Worm (Caenorhabditis elegans): Measurements from ENCODE around the gene wdr-60.
A peak's percentile ranks its signal among the peaks of the same experiment; 100 is the strongest.

Gene wdr-60

ce11 chrIII:4950345-4950744 is 36.7 kb upstream of the wdr-60 start:
- TF ChIP-seq ceh-22 (tag; optimal IDR thresholded peaks at IDR 0.05) (no peak), ceh-24 (tag; optimal IDR thresholded peaks at IDR 0.05) (no peak), pax-1 (tag; optimal IDR thresholded peaks at IDR 0.05) (no peak), fkh-6 (tag; optimal IDR thresholded peaks at IDR 0.05) (no peak), elt-2 (tag; optimal IDR thresholded peaks at IDR 0.05) (no peak), gmeb-2 (tag; optimal IDR thresholded peaks at IDR 0.05) (no peak), K02D7.2 (tag; optimal IDR thresholded peaks at IDR 0.05) (no peak), ceh-31 (tag; optimal IDR thresholded peaks at IDR 0.05) (no peak), fkh-10 (GFP tag; optimal IDR thresholded peaks at IDR 0.05) (no peak), Y22D7AL.16 (tag; optimal IDR thresholded peaks at IDR 0.05) (no peak)

DNA sequence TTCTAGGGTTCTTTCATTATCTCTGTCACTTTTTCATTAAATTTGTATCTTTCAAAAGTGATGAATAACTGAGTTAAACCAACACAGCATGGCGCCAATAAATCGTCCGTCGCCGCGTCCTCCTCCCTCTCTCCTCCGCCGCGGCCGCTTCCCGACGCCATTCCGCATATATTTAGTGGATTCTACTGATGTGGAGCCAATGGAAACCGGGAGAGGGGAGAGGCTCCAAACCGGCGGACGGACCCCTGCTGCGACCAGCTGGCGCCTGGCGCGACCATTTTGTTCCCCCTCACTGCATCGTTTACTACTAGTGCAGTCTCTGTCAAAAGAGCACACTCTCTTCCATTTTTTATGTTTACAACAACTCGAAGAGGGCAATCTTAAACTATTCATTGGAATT is 35.8 kb upstream of the wdr-60 start:
- TF ChIP-seq sox-4 (tag; optimal IDR thresholded peaks at IDR 0.05) (no peak), elt-4 (tag; optimal IDR thresholded peaks at IDR 0.05) (peak; percentile 20)

- no peak for TF ChIP-seq nhr-11 (tag; optimal IDR thresholded peaks at IDR 0.05)
- no peak for TF ChIP-seq ttx-3 (tag; optimal IDR thresholded peaks at IDR 0.05)
- no peak for TF ChIP-seq Y22D7AL.16 (tag; optimal IDR thresholded peaks at IDR 0.05)
- TF ChIP-seq lin-11 (tag; optimal IDR thresholded peaks at IDR 0.05) = no peak
- TF ChIP-seq che-1 (tag; optimal IDR thresholded peaks at IDR 0.05) = no peak
- no peak for TF ChIP-seq fkh-10 (GFP tag; optimal IDR thresholded peaks at IDR 0.05)
- TF ChIP-seq pqm-1 (tag; optimal IDR thresholded peaks at IDR 0.05) = no peak
Measured at ce11 chrIII:4951824-4952223, 35.2 kb upstream of the wdr-60 start, which contains the start of gene flh-2. Gene flh-2, plus strand, starts transcription at chrIII:4952124.

DNA sequence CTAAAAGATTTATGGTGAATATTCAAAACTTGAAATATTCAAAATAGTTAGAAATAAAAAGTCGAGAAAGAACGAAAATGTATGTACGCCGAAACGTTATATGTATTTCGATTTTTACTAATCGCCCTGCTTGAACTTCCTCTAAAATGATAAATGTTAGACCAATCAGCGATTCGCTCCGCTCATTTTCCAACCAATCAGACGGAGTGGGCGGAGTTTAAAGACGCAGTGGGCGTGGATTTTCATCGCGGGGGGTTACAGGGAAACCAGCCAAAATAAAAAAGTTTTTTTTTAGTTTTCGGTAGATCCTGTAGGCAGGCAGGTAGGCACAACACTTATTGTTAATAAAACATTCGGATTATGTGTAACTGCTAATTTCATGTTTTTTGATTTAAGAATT is 34.0 kb upstream of the wdr-60 start:
- TF ChIP-seq ztf-16 (tag; optimal IDR thresholded peaks at IDR 0.05) (no peak), nfya-1 (tag; optimal IDR thresholded peaks at IDR 0.05) (peak; percentile 90), fkh-10 (GFP tag; optimal IDR thresholded peaks at IDR 0.05) (no peak), hlh-30 (tag; optimal IDR thresholded peaks at IDR 0.05; ENCODE audit: insufficient read depth) (no peak), mec-3 (tag; optimal IDR thresholded peaks at IDR 0.05; ENCODE audit: borderline replicate concordance) (no peak), unc-55 (GFP tag; optimal IDR thresholded peaks at IDR 0.05) (no peak), ceh-34 (tag; optimal IDR thresholded peaks at IDR 0.05) (no peak)

ce11 chrIII:4956566-4956965 is 30.4 kb upstream of the wdr-60 start, which contains the start of gene C26E6.1:
Gene C26E6.1, plus strand, starts transcription at chrIII:4956866.
- TF ChIP-seq pat-9 (tag; optimal IDR thresholded peaks at IDR 0.05) = no peak
- TF ChIP-seq rnt-1 (tag; optimal IDR thresholded peaks at IDR 0.05) = no peak
- no peak for TF ChIP-seq unc-3 (GFP tag; conservative IDR thresholded peaks at IDR 0.05)
- TF ChIP-seq unc-3 (tag; optimal IDR thresholded peaks at IDR 0.05) = no peak
- no peak for TF ChIP-seq sox-4 (tag; optimal IDR thresholded peaks at IDR 0.05)
- no peak for TF ChIP-seq ceh-2 (tag; optimal IDR thresholded peaks at IDR 0.05)
- TF ChIP-seq elt-2 (tag; optimal IDR thresholded peaks at IDR 0.05) = no peak
- no peak for TF ChIP-seq hlh-6 (tag; optimal IDR thresholded peaks at IDR 0.05)
- TF ChIP-seq sdc-2 (tag; optimal IDR thresholded peaks at IDR 0.05) = no peak
- no peak for TF ChIP-seq T23F11.4 (GFP tag; optimal IDR thresholded peaks at IDR 0.05)
- no peak for TF ChIP-seq ceh-34 (tag; optimal IDR thresholded peaks at IDR 0.05)
- TF ChIP-seq pax-1 (tag; optimal IDR thresholded peaks at IDR 0.05) = no peak
- TF ChIP-seq fax-1 (tag; optimal IDR thresholded peaks at IDR 0.05) = no peak
- TF ChIP-seq ztf-16 (tag; optimal IDR thresholded peaks at IDR 0.05) = no peak
- no peak for TF ChIP-seq gmeb-2 (tag; optimal IDR thresholded peaks at IDR 0.05)
- no peak for TF ChIP-seq ceh-24 (tag; optimal IDR thresholded peaks at IDR 0.05)
- no peak for TF ChIP-seq ceh-45 (GFP tag; IDR thresholded peaks at IDR 0.05)

- TF ChIP-seq nhr-232 (tag; optimal IDR thresholded peaks at IDR 0.05) (no peak), ttx-3 (tag; optimal IDR thresholded peaks at IDR 0.05) (no peak), ztf-16 (tag; optimal IDR thresholded peaks at IDR 0.05) (no peak), gmeb-2 (tag; optimal IDR thresholded peaks at IDR 0.05) (no peak), che-1 (tag; optimal IDR thresholded peaks at IDR 0.05) (no peak), ceh-48 (tag; optimal IDR thresholded peaks at IDR 0.05) (no peak), nhr-11 (tag; optimal IDR thresholded peaks at IDR 0.05) (no peak), ceh-6 (GFP tag; optimal IDR thresholded peaks at IDR 0.05) (no peak), eyg-1 (tag; optimal IDR thresholded peaks at IDR 0.05) (no peak), zip-5 (tag; optimal IDR thresholded peaks at IDR 0.05) (no peak), sox-2 (GFP tag; IDR thresholded peaks at IDR 0.05) (no peak), ceh-2 (tag; optimal IDR thresholded peaks at IDR 0.05) (no peak), pat-9 (tag; optimal IDR thresholded peaks at IDR 0.05) (no peak), odd-2 (tag; optimal IDR thresholded peaks at IDR 0.05) (no peak), ceh-22 (tag; optimal IDR thresholded peaks at IDR 0.05) (no peak), syd-9 (tag; optimal IDR thresholded peaks at IDR 0.05) (no peak), ahr-1 (tag; optimal IDR thresholded peaks at IDR 0.05) (no peak), sdc-2 (tag; optimal IDR thresholded peaks at IDR 0.05) (no peak), dmd-4 (tag; optimal IDR thresholded peaks at IDR 0.05; ENCODE audit: borderline replicate concordance) (no peak)
Measured at ce11 chrIII:4960204-4960603, 26.8 kb upstream of the wdr-60 start, which contains the start of gene C27F2.4. Gene C27F2.4, minus strand, starts transcription at chrIII:4960304.
